Worm (Caenorhabditis elegans) whole organism, early embryonic: ENCODE results near the gene Y51B9A.6.

ENCODE experiments used
- F13C5.2 ChIP-seq: sonication (generic microtip); optimal IDR thresholded peaks from 2 replicates; lab custom pipeline; 2017; ENCODE audit warnings: mild to moderate bottlenecking, missing genetic modification characterization, inconsistent platforms, missing compliant biosample characterization
- aly-1 ChIP-seq: sonication (generic microtip); optimal IDR thresholded peaks from 2 replicates; lab custom pipeline; 2016; ENCODE audit warnings: missing genetic modification characterization, missing compliant biosample characterization
- ama-1 ChIP-seq: fragments of 150-350 bp; optimal IDR thresholded peaks from 2 replicates; lab custom pipeline; 2014
- ets-7 ChIP-seq: sonication (generic microtip); optimal IDR thresholded peaks from 2 replicates; lab custom pipeline; 2016; ENCODE audit warnings: missing genotype, missing genetic modification characterization, missing compliant biosample characterization
- hnd-1 ChIP-seq: sonication (generic microtip); optimal IDR thresholded peaks from 2 replicates; lab custom pipeline; 2016; ENCODE audit warnings: missing genetic modification characterization, missing compliant biosample characterization
- pes-1 ChIP-seq: fragments of 200-800 bp; sonication (Bioruptor generic); IDR thresholded peaks from 2 replicates; pipeline ENCODE4 v1.3.6; 2022; ENCODE audit warnings: missing genetic modification reagents, missing genetic modification characterization, missing compliant biosample characterization
- scrt-1 ChIP-seq: fragments of 200-800 bp; sonication (Bioruptor generic); IDR thresholded peaks from 2 replicates; pipeline ENCODE4 v1.3.6; 2022; ENCODE audit warnings: missing genetic modification characterization, missing compliant biosample characterization
- tbx-11 ChIP-seq: fragments of 200-800 bp; sonication (Bioruptor generic); IDR thresholded peaks from 2 replicates; pipeline ENCODE4 v1.3.6; 2022; ENCODE audit warnings: missing genetic modification characterization, missing compliant biosample characterization
- tbx-37 ChIP-seq: fragments of 200-800 bp; sonication (Bioruptor generic); conservative IDR thresholded peaks from 2 replicates; pipeline ENCODE4 v1.3.6; 2022; ENCODE audit warnings: missing genetic modification reagents, missing genetic modification characterization, missing compliant biosample characterization

DNA sequence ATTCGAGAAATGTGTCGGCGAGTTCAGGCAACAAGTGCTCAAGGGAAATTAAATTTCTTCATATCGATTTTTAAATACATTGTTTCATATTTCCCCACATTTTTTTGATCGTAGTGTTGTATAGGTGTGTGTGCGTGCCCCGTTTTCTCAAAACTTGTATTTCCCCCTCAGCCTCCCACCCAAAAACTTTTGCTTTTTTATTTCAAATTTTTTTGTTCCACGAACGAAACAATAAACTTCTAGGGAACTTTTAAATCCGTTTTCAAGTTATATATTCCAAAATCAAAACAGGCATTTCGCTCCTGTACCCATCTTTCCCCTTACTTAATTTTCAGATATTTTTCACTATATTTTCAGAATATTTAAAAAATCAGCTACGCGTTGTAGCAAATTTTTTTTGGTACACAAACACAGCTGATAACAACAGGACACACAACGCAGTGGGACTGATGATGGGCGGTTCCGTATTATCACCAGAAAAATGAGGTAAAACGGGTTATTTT is 15.1 kb upstream of the Y51B9A.6 start, which contains the start of the genes M176.4 and M176.16:
- TF ChIP-seq hnd-1 (tag; lab: Kevin White, UChicago): no peak
- no peak for TF ChIP-seq F13C5.2 (tag; lab: Kevin White, UChicago)
- no peak for TF ChIP-seq ets-7 (tag; lab: Kevin White, UChicago)
- no peak for TF ChIP-seq tbx-37 (GFP tag; lab: Robert Waterston, UW)
- TF ChIP-seq ama-1 (lab: Kevin White, UChicago): no peak
- no peak for TF ChIP-seq scrt-1 (GFP tag; lab: Robert Waterston, UW)
- no peak for TF ChIP-seq tbx-11
- TF ChIP-seq pes-1: no peak
- TF ChIP-seq aly-1 (tag; lab: Kevin White, UChicago): no peak
